Fruit fly (Drosophila melanogaster): ENCODE data around the gene BBS5.

Gene BBS5

DNA sequence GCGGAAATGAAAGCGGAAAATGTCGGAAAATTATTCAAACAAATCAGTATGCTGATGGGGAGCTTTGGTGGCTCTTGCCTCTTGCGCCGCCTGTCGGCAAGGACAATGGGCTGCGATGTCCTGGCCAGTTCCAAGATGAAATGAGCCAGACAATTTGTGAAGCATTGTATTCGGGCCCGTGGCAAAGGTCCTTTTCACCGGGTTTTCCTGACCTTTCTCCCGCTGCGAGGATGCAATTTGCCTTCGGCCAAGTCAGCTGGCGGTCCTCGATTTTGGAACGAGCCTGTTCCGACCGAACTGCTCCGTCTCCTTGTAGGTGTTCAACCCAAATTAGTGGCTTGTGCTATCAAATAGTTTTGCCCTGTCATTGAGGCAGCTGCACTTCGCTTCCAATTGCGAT is 31.3 kb downstream of the BBS5 start:
- TF ChIP-seq CG8301 (tag; optimal IDR thresholded peaks at IDR 0.05), result no peak
- TF ChIP-seq Pif1A (GFP tag; optimal IDR thresholded peaks at IDR 0.05), result no peak
- TF ChIP-seq EcR (GFP tag; optimal IDR thresholded peaks at IDR 0.05), result no peak
- TF ChIP-seq CG9948 (tag; optimal IDR thresholded peaks at IDR 0.05), result no peak
- no peak for TF ChIP-seq CG32121 (GFP tag; IDR thresholded peaks at IDR 0.05)
- TF ChIP-seq CG12605 (GFP tag; IDR thresholded peaks at IDR 0.05), result no peak
- TF ChIP-seq CG34367 (tag; optimal IDR thresholded peaks at IDR 0.05), result no peak
- no peak for TF ChIP-seq CG13204 (GFP tag; optimal IDR thresholded peaks at IDR 0.05)

DNA sequence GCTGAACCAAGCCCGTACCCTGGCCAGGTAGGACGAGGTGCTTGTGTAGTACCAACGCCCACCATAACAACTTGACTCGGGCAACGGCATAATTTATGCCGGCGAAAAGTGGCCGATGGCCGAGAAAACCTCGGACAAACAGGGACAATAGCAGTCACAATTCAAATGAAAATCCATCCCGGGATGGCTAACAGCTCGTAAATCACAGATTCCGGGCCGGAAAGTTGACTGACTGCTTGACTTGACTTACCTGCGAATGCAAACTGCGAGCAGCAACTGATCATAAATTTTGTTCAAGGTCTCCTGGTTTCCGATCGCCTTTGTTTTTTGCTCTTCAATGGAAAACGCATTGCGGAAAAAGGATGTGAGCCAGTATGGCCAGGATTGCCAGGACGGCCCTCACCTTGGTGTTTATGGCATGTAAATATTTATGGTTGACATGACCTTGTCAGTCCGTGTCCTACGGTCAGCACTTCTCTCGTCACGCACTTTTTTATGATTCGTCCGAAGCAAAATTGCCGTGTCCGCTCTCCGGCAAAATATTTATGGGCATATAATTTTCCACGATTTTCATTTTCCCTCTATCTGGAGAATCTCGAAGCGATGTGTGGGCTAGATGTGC is 33.0 kb downstream of the BBS5 start:
- TF ChIP-seq gl (tag; optimal IDR thresholded peaks at IDR 0.05) (no peak), CG32121 (GFP tag; IDR thresholded peaks at IDR 0.05) (no peak), CG8301 (tag; optimal IDR thresholded peaks at IDR 0.05) (no peak), fd96Ca (GFP tag; IDR thresholded peaks at IDR 0.05) (no peak), CG4496 (GFP tag; IDR thresholded peaks at IDR 0.05) (no peak), CG15710 (tag; optimal IDR thresholded peaks at IDR 0.05) (no peak), CG10348 (GFP tag; IDR thresholded peaks at IDR 0.05) (no peak), Pif1A (GFP tag; optimal IDR thresholded peaks at IDR 0.05) (no peak), Snoo (tag; optimal IDR thresholded peaks at IDR 0.05) (no peak), Pif1B (GFP tag; optimal IDR thresholded peaks at IDR 0.05) (no peak), rn (GFP tag; IDR thresholded peaks at IDR 0.05) (no peak), CG12605 (GFP tag; IDR thresholded peaks at IDR 0.05) (no peak), Ets98B (GFP tag; IDR thresholded peaks at IDR 0.05) (no peak), CG13204 (GFP tag; optimal IDR thresholded peaks at IDR 0.05) (no peak), CG8159 (tag; optimal IDR thresholded peaks at IDR 0.05) (no peak), EcR (GFP tag; optimal IDR thresholded peaks at IDR 0.05) (no peak)

dm6 chr3R:4852373-4852860 is 36.3 kb downstream of the BBS5 start, which contains the start of gene opa:
TSS of gene opa (plus strand) at chr3R:4852813.
- TF ChIP-seq gl (tag; optimal IDR thresholded peaks at IDR 0.05), result no peak
- peak; percentile 36 for TF ChIP-seq D1 (tag; optimal IDR thresholded peaks at IDR 0.05)
- no peak for TF ChIP-seq CG34367 (tag; optimal IDR thresholded peaks at IDR 0.05)
- no peak for TF ChIP-seq CG9948 (tag; optimal IDR thresholded peaks at IDR 0.05)
- TF ChIP-seq Ets98B (GFP tag; IDR thresholded peaks at IDR 0.05), result no peak
- 0 out of 3 replicates have a peak, but pooled peaks have one; percentile 9 for TF ChIP-seq CG4496 (GFP tag; IDR thresholded peaks at IDR 0.05)

dm6 chr3R:4853504-4853903 is 37.4 kb downstream of the BBS5 start:
- TF ChIP-seq CG8159 (tag; optimal IDR thresholded peaks at IDR 0.05) (no peak), gl (tag; optimal IDR thresholded peaks at IDR 0.05) (no peak), fd96Ca (GFP tag; IDR thresholded peaks at IDR 0.05) (no peak), Pif1B (GFP tag; optimal IDR thresholded peaks at IDR 0.05) (no peak), rn (GFP tag; IDR thresholded peaks at IDR 0.05) (no peak), CG15710 (tag; optimal IDR thresholded peaks at IDR 0.05) (no peak), CG10348 (GFP tag; IDR thresholded peaks at IDR 0.05) (no peak), CG12605 (GFP tag; IDR thresholded peaks at IDR 0.05) (no peak), CG4496 (GFP tag; IDR thresholded peaks at IDR 0.05) (no peak), CG9948 (tag; optimal IDR thresholded peaks at IDR 0.05) (no peak), CG8301 (tag; optimal IDR thresholded peaks at IDR 0.05) (no peak), CG34367 (tag; optimal IDR thresholded peaks at IDR 0.05) (no peak), Pif1A (GFP tag; optimal IDR thresholded peaks at IDR 0.05) (no peak), Ets98B (GFP tag; IDR thresholded peaks at IDR 0.05) (no peak), D1 (tag; optimal IDR thresholded peaks at IDR 0.05) (no peak), CG32121 (GFP tag; IDR thresholded peaks at IDR 0.05) (no peak), CG13204 (GFP tag; optimal IDR thresholded peaks at IDR 0.05) (no peak)

DNA sequence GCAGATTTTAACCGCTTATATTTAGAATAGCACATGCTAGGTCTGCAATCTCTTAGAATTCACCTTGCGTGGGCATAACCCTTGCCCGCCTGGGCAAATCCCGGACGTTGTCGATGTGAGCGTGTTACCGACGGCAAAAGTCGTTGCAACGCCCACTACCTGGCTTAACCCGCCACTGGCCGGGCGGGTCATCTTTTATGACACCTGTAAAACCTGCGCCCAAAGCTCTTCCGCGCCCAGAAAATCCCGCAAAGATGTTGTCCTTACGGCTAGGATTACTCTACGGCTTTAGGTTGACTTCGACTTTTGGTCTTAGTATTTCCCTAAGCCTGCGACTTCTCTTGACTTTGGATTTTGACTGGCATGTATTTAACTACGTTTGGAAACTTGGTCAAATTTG is 38.1 kb downstream of the BBS5 start:
- TF ChIP-seq Pif1A (GFP tag; optimal IDR thresholded peaks at IDR 0.05), result no peak
- no peak for TF ChIP-seq CG8159 (tag; optimal IDR thresholded peaks at IDR 0.05)
- TF ChIP-seq CG15710 (tag; optimal IDR thresholded peaks at IDR 0.05), result no peak
- TF ChIP-seq CG17806 (tag; optimal IDR thresholded peaks at IDR 0.05), result no peak
- TF ChIP-seq CG9948 (tag; optimal IDR thresholded peaks at IDR 0.05), result no peak
- TF ChIP-seq CG8301 (tag; optimal IDR thresholded peaks at IDR 0.05), result no peak
- TF ChIP-seq CG10348 (GFP tag; IDR thresholded peaks at IDR 0.05), result no peak
- TF ChIP-seq gl (tag; optimal IDR thresholded peaks at IDR 0.05), result no peak
- TF ChIP-seq rn (GFP tag; IDR thresholded peaks at IDR 0.05), result no peak
- TF ChIP-seq CG4496 (GFP tag; IDR thresholded peaks at IDR 0.05), result no peak
- TF ChIP-seq D1 (tag; optimal IDR thresholded peaks at IDR 0.05), result no peak
- no peak for TF ChIP-seq CG32121 (GFP tag; IDR thresholded peaks at IDR 0.05)

dm6 chr3R:4855711-4856110 is 39.6 kb downstream of the BBS5 start:
- TF ChIP-seq Ets98B (GFP tag; IDR thresholded peaks at IDR 0.05) (no peak), CG17806 (tag; optimal IDR thresholded peaks at IDR 0.05) (no peak), D1 (tag; optimal IDR thresholded peaks at IDR 0.05) (no peak), EcR (GFP tag; optimal IDR thresholded peaks at IDR 0.05) (no peak), CG34367 (tag; optimal IDR thresholded peaks at IDR 0.05) (no peak), CG13204 (GFP tag; optimal IDR thresholded peaks at IDR 0.05) (no peak), rn (GFP tag; IDR thresholded peaks at IDR 0.05) (no peak), CG10348 (GFP tag; IDR thresholded peaks at IDR 0.05) (no peak), gl (tag; optimal IDR thresholded peaks at IDR 0.05) (no peak), Snoo (tag; optimal IDR thresholded peaks at IDR 0.05) (no peak)

- no peak for TF ChIP-seq CG15710 (tag; optimal IDR thresholded peaks at IDR 0.05)
Measured at dm6 chr3R:4858018-4858417, 41.9 kb downstream of the BBS5 start.

Measured in whole organism, pupa.